Fruit fly (Drosophila melanogaster): ENCODE measurements around the gene CG18088.

Gene CG18088

dm6 chr2L:8959001-8959461, 8.3 kb upstream of the CG18088 start, which contains the start of gene CG31886 (continued):
- TF ChIP-seq CG6689 (GFP tag; IDR thresholded peaks at IDR 0.05) (no peak), Usf (GFP tag; optimal IDR thresholded peaks at IDR 0.05) (no peak), Hr51 (GFP tag; optimal IDR thresholded peaks at IDR 0.05) (no peak), CG9932 (GFP tag; IDR thresholded peaks at IDR 0.05) (no peak), ro (GFP tag; IDR thresholded peaks at IDR 0.05) (no peak), zen2 (GFP tag; IDR thresholded peaks at IDR 0.05; ENCODE audit: partially characterized antibody) (no peak), row (GFP tag; IDR thresholded peaks at IDR 0.05) (no peak; the same call in 1 of the 3 replicates), CG10209 (GFP tag; optimal IDR thresholded peaks at IDR 0.05) (peak; percentile 3), CG15601 (tag; optimal IDR thresholded peaks at IDR 0.05) (peak; percentile 8), CG4730 (GFP tag; IDR thresholded peaks at IDR 0.05) (peak; percentile 38; the same call in 1 of the 2 replicates), prd (optimal IDR thresholded peaks at IDR 0.05) (no peak), prd (GFP tag; IDR thresholded peaks at IDR 0.05) (no peak; the same call in 2 of the 3 replicates), zen (tag; optimal IDR thresholded peaks at IDR 0.05) (peak; percentile 6), CG12391 (tag; optimal IDR thresholded peaks at IDR 0.05) (peak; percentile 21), nmo (GFP tag; optimal IDR thresholded peaks at IDR 0.05) (peak; percentile 15), CG9727 (GFP tag; optimal IDR thresholded peaks at IDR 0.05) (peak; percentile 30), stc (GFP tag; IDR thresholded peaks at IDR 0.05) (0 out of 2 replicates have a peak, but pooled peaks have one; percentile 52), tna (GFP tag; IDR thresholded peaks at IDR 0.05; ENCODE audit: partially characterized antibody) (no peak), CG8388 (GFP tag; optimal IDR thresholded peaks at IDR 0.05) (peak; percentile 61), CG3163 (GFP tag; optimal IDR thresholded peaks at IDR 0.05) (no peak), croc (GFP tag; conservative IDR thresholded peaks at IDR 0.05) (no peak; the same call in 2 of the 3 replicates), CG2678 (tag; optimal IDR thresholded peaks at IDR 0.05) (no peak), CG34376 (GFP tag; optimal IDR thresholded peaks at IDR 0.05) (no peak), caup (GFP tag; optimal IDR thresholded peaks at IDR 0.05; ENCODE audit: severe bottlenecking) (peak; percentile 18), mirr (GFP tag; optimal IDR thresholded peaks at IDR 0.05) (peak; percentile 13)

dm6 chr2L:8962254-8962653, 5.1 kb upstream of the CG18088 start, which contains the start of the genes CG9525 and CG32985:
CG9525 (minus strand) TSS chr2L:8962354.
CG32985 (plus strand) TSS chr2L:8962533.
- no peak for TF ChIP-seq slp2 (GFP tag; optimal IDR thresholded peaks at IDR 0.05)
- TF ChIP-seq CG18764 (GFP tag; optimal IDR thresholded peaks at IDR 0.05), result no peak
- TF ChIP-seq CG11085 (GFP tag; IDR thresholded peaks at IDR 0.05), result no peak
- no peak for TF ChIP-seq Hr51 (GFP tag; optimal IDR thresholded peaks at IDR 0.05)
- TF ChIP-seq CG13894 (tag; optimal IDR thresholded peaks at IDR 0.05), result no peak
- TF ChIP-seq CG6765 (GFP tag; optimal IDR thresholded peaks at IDR 0.05), result no peak
- TF ChIP-seq ab (GFP tag; optimal IDR thresholded peaks at IDR 0.05), result no peak
- no peak for TF ChIP-seq CG12155 (GFP tag; optimal IDR thresholded peaks at IDR 0.05)
- no peak for TF ChIP-seq grn (GFP tag; optimal IDR thresholded peaks at IDR 0.05)

dm6 chr2L:8964657-8965056, 2.7 kb upstream of the CG18088 start, which contains the start of gene CG32984:
CG32984 (plus strand) TSS chr2L:8964957.
- TF ChIP-seq CG7745 (tag; optimal IDR thresholded peaks at IDR 0.05) (no peak), dimm (GFP tag; IDR thresholded peaks at IDR 0.05) (no peak), CG32532 (GFP tag; IDR thresholded peaks at IDR 0.05) (no peak), CG17829 (tag; optimal IDR thresholded peaks at IDR 0.05) (no peak), wek (GFP tag; optimal IDR thresholded peaks at IDR 0.05) (no peak), scrt (GFP tag; optimal IDR thresholded peaks at IDR 0.05) (no peak)

Measured in whole organism, embryonic.